Worm (Caenorhabditis elegans) whole organism, L1 larva: ENCODE results near the gene D1044.6.

Experiments
- blmp-1 ChIP-seq: fragments of 150-350 bp; optimal IDR thresholded peaks from 2 replicates; lab custom pipeline; 2014; ENCODE audit warnings: missing biosample characterization, missing genetic modification characterization
- ceh-63 ChIP-seq: fragments of 200-800 bp; sonication (Bioruptor generic); optimal IDR thresholded peaks from 2 replicates; lab custom pipeline; 2018; ENCODE audit warnings: mild to moderate bottlenecking, missing genetic modification characterization, missing compliant biosample characterization
- egl-13 ChIP-seq: sonication (generic microtip); optimal IDR thresholded peaks from 2 replicates; lab custom pipeline; 2016; ENCODE audit warnings: missing genotype, missing genetic modification reagents, missing genetic modification characterization, missing compliant biosample characterization
- egl-27 ChIP-seq, 2 experiments: fragments of 150-350 bp in 1 of 2; sonication (generic microtip); optimal IDR thresholded peaks; 3 replicates each; lab custom pipeline; 2017 to 2018; ENCODE audit warnings: missing biosample characterization in 2 of 2, missing genetic modification characterization in 2 of 2, missing genetic modification reagents in 2 of 2
- tlp-1 ChIP-seq: fragments of 150-350 bp; optimal IDR thresholded peaks from 2 replicates; lab custom pipeline; 2014; ENCODE audit warnings: missing biosample characterization, missing genetic modification characterization

ce11 chrIII:5543727-5544345 lies 859 bp upstream of the D1044.6 start, which contains the start of gene D1044.1:
- TF ChIP-seq tlp-1 (tag; lab: Kevin White, UChicago) (no peak), blmp-1 (tag; lab: Kevin White, UChicago) (no peak), egl-13 (tag; lab: Kevin White, UChicago) (no peak), egl-27 (tag; optimal IDR thresholded peaks at IDR 0.05; lab: Kevin White, UChicago) (no peak), ceh-63 (no peak)
